Worm (Caenorhabditis elegans): Measurements from ENCODE around the gene C06B3.16.

DNA sequence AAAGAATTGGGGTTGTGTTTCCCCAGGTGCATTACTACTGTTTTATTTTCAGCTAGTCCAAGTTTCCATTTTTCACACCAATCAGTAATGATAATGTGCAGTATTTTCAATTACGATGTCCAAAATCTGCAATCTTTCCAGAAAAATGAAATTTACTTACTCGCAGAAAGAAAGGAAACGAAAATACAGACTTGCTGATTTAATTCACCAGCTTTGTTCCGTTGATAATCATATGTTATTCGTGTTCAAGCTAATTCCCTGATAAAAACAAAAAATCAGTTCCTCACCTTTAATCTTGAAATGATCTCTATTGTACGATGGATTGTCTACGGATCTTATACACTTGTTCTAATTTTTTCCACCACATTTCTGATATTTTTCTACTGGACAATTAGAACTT is 7.5 kb upstream of the C06B3.16 start, which contains the start of gene srxa-11:
- no peak for TF ChIP-seq aly-1 (tag; optimal IDR thresholded peaks at IDR 0.05)
- no peak for TF ChIP-seq F13C5.2 (tag; optimal IDR thresholded peaks at IDR 0.05)
- TF ChIP-seq tbx-37 (GFP tag; conservative IDR thresholded peaks at IDR 0.05), result no peak
- no peak for TF ChIP-seq ama-1 (optimal IDR thresholded peaks at IDR 0.05)
- no peak for TF ChIP-seq scrt-1 (GFP tag; IDR thresholded peaks at IDR 0.05)
- TF ChIP-seq ceh-36 (tag; optimal IDR thresholded peaks at IDR 0.05), result no peak
- TF ChIP-seq flt-1 (GFP tag; IDR thresholded peaks at IDR 0.05), result no peak
- TF ChIP-seq pes-1 (GFP tag; IDR thresholded peaks at IDR 0.05), result no peak

Data from whole organism, early embryonic.